Worm (Caenorhabditis elegans) whole organism, mixed stage, embryonic: ENCODE data around the gene haf-2.
A peak's percentile ranks its signal among the peaks of the same experiment; 100 is the strongest.

Experiments
- ces-1 ChIP-seq: fragments of 150-350 bp; optimal IDR thresholded peaks from 2 replicates; lab custom pipeline; 2014; ENCODE audit warnings: missing biosample characterization, missing genetic modification reagents, missing genetic modification characterization
- elt-1 ChIP-seq: sonication (generic microtip); optimal IDR thresholded peaks from 2 replicates; lab custom pipeline; 2017; ENCODE audit warnings: missing genetic modification characterization, mild to moderate bottlenecking, missing compliant biosample characterization, antibody characterized with exemption, moderate library complexity, borderline replicate concordance; ENCODE audit not compliant: insufficient read depth
- lin-13 ChIP-seq: fragments of 150-350 bp; optimal IDR thresholded peaks from 2 replicates; lab custom pipeline; 2014; ENCODE audit warnings: missing biosample characterization, missing genetic modification characterization
- nhr-237 ChIP-seq: fragments of 150-350 bp; optimal IDR thresholded peaks from 2 replicates; lab custom pipeline; 2014; ENCODE audit warnings: missing biosample characterization, missing genetic modification characterization
- pha-4 ChIP-seq: fragments of 150-350 bp; optimal IDR thresholded peaks from 2 replicates; lab custom pipeline; 2018; ENCODE audit warnings: missing biosample characterization, missing genetic modification reagents, missing genetic modification characterization
- unc-39 ChIP-seq: fragments of 150-350 bp; optimal IDR thresholded peaks from 2 replicates; lab custom pipeline; 2014; ENCODE audit warnings: missing biosample characterization, missing genetic modification characterization

- TF ChIP-seq ces-1 (GFP tag; lab: Kevin White, UChicago) (peak; percentile 47), unc-39 (no peak), lin-13 (no peak), pha-4 (tag; lab: Kevin White, UChicago) (no peak), elt-1 (tag; lab: Kevin White, UChicago) (no peak), nhr-237 (tag; lab: Kevin White, UChicago) (no peak)
These were observed 29.2 kb downstream of the haf-2 start for ce11 chrII:7326997-7327396.
